Fruit fly (Drosophila melanogaster): ENCODE measurements around the gene Tsp26A.

The Tsp26A gene

DNA sequence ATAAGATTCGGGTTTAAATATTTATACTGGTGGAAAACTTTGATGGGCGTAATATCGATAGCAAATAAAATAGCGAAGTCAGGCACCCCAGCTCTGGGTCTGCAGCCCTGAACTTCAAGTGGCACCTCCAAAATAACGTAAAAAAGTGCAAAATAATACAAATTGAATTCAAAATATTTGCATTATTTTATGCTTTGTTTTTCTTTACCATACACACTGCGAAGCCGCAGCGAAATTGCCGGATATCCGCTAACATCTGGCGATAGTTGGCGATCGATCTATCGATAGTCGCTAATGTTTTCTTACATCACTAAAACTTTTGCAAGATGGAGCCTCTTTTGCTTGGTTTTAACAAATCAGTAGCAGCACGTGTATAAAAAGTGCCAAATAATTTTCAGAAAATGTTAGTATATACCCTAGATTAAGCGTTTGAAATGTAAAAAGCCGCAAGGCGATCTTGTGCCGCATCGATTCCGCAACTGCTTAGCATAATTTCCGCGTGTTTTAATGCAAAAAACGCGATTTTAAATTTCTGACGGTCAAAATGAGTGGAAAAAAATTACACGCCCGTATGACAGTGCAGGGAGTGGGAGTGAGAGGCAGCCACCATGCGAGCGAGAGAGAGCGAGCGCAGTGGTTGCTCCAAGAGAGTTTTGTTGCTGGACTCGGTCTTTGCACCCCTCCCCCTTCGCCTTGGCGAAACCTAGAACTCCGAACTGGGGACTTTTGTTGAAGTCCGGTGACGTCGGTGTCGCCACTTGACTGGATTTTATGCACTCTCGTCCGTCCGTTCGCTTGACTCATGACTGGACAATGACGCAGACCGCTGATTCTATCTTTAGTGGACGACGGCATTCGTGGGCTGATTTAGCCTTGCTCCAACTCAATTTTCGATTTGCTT lies 18.3 kb upstream of the Tsp26A start, which contains the start of gene eIF4A (continued):
- TF ChIP-seq mirr (GFP tag; optimal IDR thresholded peaks at IDR 0.05) = peak; percentile 40
- peak; percentile 37 for TF ChIP-seq MTF-1 (GFP tag; optimal IDR thresholded peaks at IDR 0.05; ENCODE audit: borderline replicate concordance)
- no peak for TF ChIP-seq B-H2 (GFP tag; optimal IDR thresholded peaks at IDR 0.05)
- no peak for TF ChIP-seq pb (GFP tag; optimal IDR thresholded peaks at IDR 0.05)
- no peak for TF ChIP-seq Poxn (GFP tag; IDR thresholded peaks at IDR 0.05)
- TF ChIP-seq B-H1 (GFP tag; IDR thresholded peaks at IDR 0.05) = no peak
- TF ChIP-seq Dip2 (GFP tag; IDR thresholded peaks at IDR 0.05) = no peak
- TF ChIP-seq sqz (GFP tag; optimal IDR thresholded peaks at IDR 0.05) = peak; percentile 75
- TF ChIP-seq CG6854 (GFP tag; optimal IDR thresholded peaks at IDR 0.05) = no peak
- TF ChIP-seq CG4424 (GFP tag; optimal IDR thresholded peaks at IDR 0.05) = no peak
- TF ChIP-seq CG18764 (GFP tag; optimal IDR thresholded peaks at IDR 0.05) = no peak
- no peak for TF ChIP-seq btn (GFP tag; optimal IDR thresholded peaks at IDR 0.05)
- TF ChIP-seq D19A (tag; optimal IDR thresholded peaks at IDR 0.05) = no peak
- no peak for TF ChIP-seq CG2202 (tag; optimal IDR thresholded peaks at IDR 0.05)
- no peak for TF ChIP-seq CG10209 (GFP tag; optimal IDR thresholded peaks at IDR 0.05)
- TF ChIP-seq en (GFP tag; optimal IDR thresholded peaks at IDR 0.05) = no peak
- no peak for TF ChIP-seq ewg (GFP tag; optimal IDR thresholded peaks at IDR 0.05)
- no peak for TF ChIP-seq zfh2 (GFP tag; optimal IDR thresholded peaks at IDR 0.05)
- no peak for TF ChIP-seq exex (tag; optimal IDR thresholded peaks at IDR 0.05)
- TF ChIP-seq CG4360 (GFP tag; IDR thresholded peaks at IDR 0.05) = no peak
- no peak for TF ChIP-seq stc (GFP tag; IDR thresholded peaks at IDR 0.05)
- no peak for TF ChIP-seq CG11247 (GFP tag; IDR thresholded peaks at IDR 0.05)
- no peak for TF ChIP-seq Bdp1 (GFP tag; optimal IDR thresholded peaks at IDR 0.05)
- no peak for TF ChIP-seq CG8089 (GFP tag; optimal IDR thresholded peaks at IDR 0.05)
- peak; percentile 36 for TF ChIP-seq CG12104 (GFP tag; optimal IDR thresholded peaks at IDR 0.05)
- TF ChIP-seq CG2712 (tag; optimal IDR thresholded peaks at IDR 0.05) = peak; percentile 55
- TF ChIP-seq CTCF (GFP tag; optimal IDR thresholded peaks at IDR 0.05) = no peak
- TF ChIP-seq CG18262 (tag; optimal IDR thresholded peaks at IDR 0.05) = no peak
- TF ChIP-seq CG2120 (GFP tag; optimal IDR thresholded peaks at IDR 0.05) = no peak
- TF ChIP-seq Awh (GFP tag; IDR thresholded peaks at IDR 0.05) = no peak
- TF ChIP-seq bab2 (GFP tag; optimal IDR thresholded peaks at IDR 0.05) = no peak
- no peak for TF ChIP-seq sens-2 (GFP tag; IDR thresholded peaks at IDR 0.05)
- TF ChIP-seq CG8359 (GFP tag; optimal IDR thresholded peaks at IDR 0.05; ENCODE audit: borderline replicate concordance) = no peak
- no peak for TF ChIP-seq croc (GFP tag; conservative IDR thresholded peaks at IDR 0.05)
- TF ChIP-seq CG2129 (GFP tag; IDR thresholded peaks at IDR 0.05; ENCODE audit: partially characterized antibody) = no peak
- peak; percentile 91 for TF ChIP-seq Med (GFP tag)
- peak; percentile 47 for TF ChIP-seq CG18619 (GFP tag; optimal IDR thresholded peaks at IDR 0.05)
- no peak for TF ChIP-seq CG12236 (GFP tag; optimal IDR thresholded peaks at IDR 0.05)
- no peak for TF ChIP-seq tup (GFP tag; optimal IDR thresholded peaks at IDR 0.05)
- no peak for TF ChIP-seq Scr (GFP tag; IDR thresholded peaks at IDR 0.05; ENCODE audit: partially characterized antibody)
- no peak for TF ChIP-seq otp (GFP tag; IDR thresholded peaks at IDR 0.05)
- TF ChIP-seq E2f2 (GFP tag; IDR thresholded peaks at IDR 0.05) = no peak
- no peak for TF ChIP-seq CG1647 (GFP tag; optimal IDR thresholded peaks at IDR 0.05)
- no peak for TF ChIP-seq CG18476 (GFP tag; optimal IDR thresholded peaks at IDR 0.05)
- no peak for TF ChIP-seq CG8388 (GFP tag; optimal IDR thresholded peaks at IDR 0.05)
- no peak for TF ChIP-seq CG4854 (GFP tag; optimal IDR thresholded peaks at IDR 0.05)
- TF ChIP-seq Hr39 (optimal IDR thresholded peaks at IDR 0.05) = no peak
- TF ChIP-seq Side (GFP tag; optimal IDR thresholded peaks at IDR 0.05) = no peak
- TF ChIP-seq Dp (GFP tag; optimal IDR thresholded peaks at IDR 0.05) = peak; percentile 50
- TF ChIP-seq CG15479 (GFP tag; optimal IDR thresholded peaks at IDR 0.05) = no peak
- no peak for TF ChIP-seq TFAM (GFP tag; optimal IDR thresholded peaks at IDR 0.05)
